Fruit fly (Drosophila melanogaster): ENCODE measurements around the gene b6.

DNA sequence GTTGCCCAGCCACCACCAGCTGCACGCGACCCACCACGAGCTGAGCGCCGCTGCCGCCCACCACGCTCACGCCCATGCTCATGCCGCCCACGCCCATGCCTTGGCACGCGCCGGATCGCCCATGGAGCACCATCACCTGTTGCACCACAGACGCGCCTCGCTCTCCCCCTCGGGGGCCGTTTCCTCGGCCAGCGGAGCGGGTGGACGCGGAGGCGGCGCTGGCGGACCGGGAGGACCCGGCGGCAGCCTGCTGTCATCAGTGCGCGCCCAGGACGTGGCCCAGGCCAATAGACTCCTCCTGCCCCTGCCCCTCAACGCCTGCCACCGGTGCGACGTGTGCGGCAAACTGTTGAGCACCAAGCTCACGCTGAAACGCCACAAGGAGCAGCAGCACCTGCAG is 38.5 kb upstream of the b6 start:
- TF ChIP-seq h (GFP tag; optimal IDR thresholded peaks at IDR 0.05) (no peak), CG9705 (GFP tag; optimal IDR thresholded peaks at IDR 0.05) (no peak), Mio (GFP tag; optimal IDR thresholded peaks at IDR 0.05) (no peak), dmrt93B (GFP tag; optimal IDR thresholded peaks at IDR 0.05) (no peak), Myc (optimal IDR thresholded peaks at IDR 0.05) (no peak), sv (GFP tag; optimal IDR thresholded peaks at IDR 0.05) (no peak), OdsH (GFP tag; optimal IDR thresholded peaks at IDR 0.05) (no peak), Jra (GFP tag; optimal IDR thresholded peaks at IDR 0.05) (no peak), GATAd (GFP tag; optimal IDR thresholded peaks at IDR 0.05) (no peak), psq (GFP tag; optimal IDR thresholded peaks at IDR 0.05) (no peak), Sp1 (GFP tag; optimal IDR thresholded peaks at IDR 0.05) (no peak)

Measured in whole organism, wandering third instar larva.